Fruit fly (Drosophila melanogaster) whole organism, embryonic: Measurements from ENCODE around the gene CG13031.

Experiments
- Atf6 ChIP-seq: fragments of 200-800 bp; sonication (Bioruptor generic); IDR thresholded peaks from 2 replicates; pipeline ENCODE4 v1.3.6; 2022; ENCODE audit warnings: missing biosample characterization, missing genetic modification characterization
- BtbVII ChIP-seq: fragments of 200-800 bp; sonication (Bioruptor generic); optimal IDR thresholded peaks from 3 replicates; lab custom pipeline; 2017; ENCODE audit warnings: missing biosample characterization, mild to moderate bottlenecking, missing genetic modification characterization
- Bteb2 ChIP-seq: fragments of 200-800 bp; sonication (Bioruptor generic); optimal IDR thresholded peaks from 2 replicates; lab custom pipeline; 2016; ENCODE audit warnings: missing biosample characterization, missing genetic modification characterization
- CG11504 ChIP-seq: fragments of 200-800 bp; sonication (Bioruptor generic); optimal IDR thresholded peaks from 3 replicates; lab custom pipeline; 2019; ENCODE audit warnings: missing biosample characterization, mild to moderate bottlenecking, missing genetic modification characterization, moderate library complexity
- CG12071 ChIP-seq: fragments of 200-800 bp; sonication (Bioruptor generic); optimal IDR thresholded peaks from 3 replicates; lab custom pipeline; 2018; ENCODE audit warnings: missing biosample characterization, mild to moderate bottlenecking, missing genetic modification characterization
- CG13296 ChIP-seq: fragments of 200-800 bp; sonication (Bioruptor generic); optimal IDR thresholded peaks from 3 replicates; lab custom pipeline; 2018; ENCODE audit warnings: missing biosample characterization, mild to moderate bottlenecking, missing genetic modification characterization
- CG14014 ChIP-seq: fragments of 200-800 bp; sonication (Bioruptor generic); IDR thresholded peaks from 2 replicates; pipeline ENCODE4 v1.3.6; 2022; ENCODE audit warnings: missing biosample characterization, missing genetic modification characterization
- CG15514 ChIP-seq: fragments of 200-800 bp; sonication (Bioruptor generic); optimal IDR thresholded peaks from 3 replicates; lab custom pipeline; 2017; ENCODE audit warnings: missing biosample characterization, missing genetic modification characterization, mild to moderate bottlenecking, moderate library complexity, missing genetic modification reagents
- CG15696 ChIP-seq: fragments of 200-800 bp; sonication (Bioruptor generic); optimal IDR thresholded peaks from 2 replicates; lab custom pipeline; 2019; ENCODE audit warnings: missing biosample characterization, mild to moderate bottlenecking, missing genetic modification characterization, moderate library complexity
- CG16813 ChIP-seq: fragments of 200-800 bp; sonication (Bioruptor generic); IDR thresholded peaks from 3 replicates; pipeline ENCODE4 v1.3.6; 2022; ENCODE audit warnings: missing biosample characterization, missing genetic modification characterization; ENCODE audit not compliant: partially characterized antibody
- CG17612 ChIP-seq: fragments of 200-800 bp; sonication (Bioruptor generic); IDR thresholded peaks from 2 replicates; pipeline ENCODE4 v1.3.6; 2022; ENCODE audit warnings: missing biosample characterization, missing genetic modification characterization
- CG2678 ChIP-seq: fragments of 200-800 bp; sonication (Bioruptor generic); optimal IDR thresholded peaks from 3 replicates; lab custom pipeline; 2019; ENCODE audit warnings: missing biosample characterization, mild to moderate bottlenecking, missing genetic modification characterization, moderate library complexity
- CG43689 ChIP-seq: fragments of 200-800 bp; sonication (Bioruptor generic); IDR thresholded peaks from 2 replicates; pipeline ENCODE4 v1.3.6; 2022; ENCODE audit warnings: missing biosample characterization, missing genetic modification characterization
- CG4730 ChIP-seq: fragments of 200-800 bp; sonication (Bioruptor generic); IDR thresholded peaks from 2 replicates; pipeline ENCODE4 v1.3.6; 2022; ENCODE audit warnings: missing biosample characterization, missing genetic modification characterization
- CG4820 ChIP-seq: fragments of 200-800 bp; sonication (Bioruptor generic); optimal IDR thresholded peaks from 3 replicates; lab custom pipeline; 2016; ENCODE audit warnings: missing biosample characterization, missing genetic modification characterization
- CG6175 ChIP-seq: fragments of 200-800 bp; sonication (Bioruptor generic); IDR thresholded peaks from 3 replicates; pipeline ENCODE4 v1.3.6; 2022; ENCODE audit warnings: missing biosample characterization, missing genetic modification characterization
- CG8281 ChIP-seq: fragments of 200-800 bp; sonication (Bioruptor generic); optimal IDR thresholded peaks from 2 replicates; lab custom pipeline; 2018; ENCODE audit warnings: missing biosample characterization, mild to moderate bottlenecking, missing genetic modification characterization, moderate library complexity
- Chrac-16 ChIP-seq: fragments of 200-800 bp; sonication (Bioruptor generic); optimal IDR thresholded peaks from 3 replicates; lab custom pipeline; 2016; ENCODE audit warnings: missing biosample characterization, missing genetic modification characterization
- Dip3 ChIP-seq: fragments of 200-800 bp; sonication (Bioruptor generic); optimal IDR thresholded peaks from 3 replicates; lab custom pipeline; 2016; ENCODE audit warnings: missing biosample characterization, missing genetic modification characterization
- Nf-YA ChIP-seq: fragments of 200-800 bp; sonication (Bioruptor generic); IDR thresholded peaks from 2 replicates; pipeline ENCODE4 v1.3.6; 2022; ENCODE audit warnings: missing biosample characterization, missing genetic modification characterization
- Nf-YB ChIP-seq: fragments of 200-800 bp; sonication (Bioruptor generic); optimal IDR thresholded peaks from 3 replicates; lab custom pipeline; 2019; ENCODE audit warnings: missing biosample characterization, mild to moderate bottlenecking, missing genetic modification characterization, moderate library complexity
- Nf-YC ChIP-seq: fragments of 200-800 bp; optimal IDR thresholded peaks from 3 replicates; lab custom pipeline; 2019; ENCODE audit warnings: missing biosample characterization, mild to moderate bottlenecking, missing genetic modification characterization, moderate library complexity
- NfI ChIP-seq: fragments of 200-800 bp; sonication (Bioruptor generic); optimal IDR thresholded peaks from 3 replicates; lab custom pipeline; 2018; ENCODE audit warnings: missing biosample characterization, mild to moderate bottlenecking, missing genetic modification characterization, moderate library complexity
- Opbp ChIP-seq: fragments of 200-800 bp; sonication (Bioruptor generic); IDR thresholded peaks from 3 replicates; pipeline ENCODE4 v1.3.6; 2022; ENCODE audit warnings: missing biosample characterization, missing genetic modification characterization; ENCODE audit not compliant: partially characterized antibody
- Rfx ChIP-seq: fragments of 200-800 bp; sonication (Bioruptor generic); IDR thresholded peaks from 2 replicates; pipeline ENCODE4 v1.3.6; 2022; ENCODE audit warnings: missing biosample characterization, missing genetic modification characterization
- Six4 ChIP-seq: fragments of 200-800 bp; sonication (Bioruptor generic); optimal IDR thresholded peaks from 2 replicates; lab custom pipeline; 2016; ENCODE audit warnings: missing biosample characterization, missing genetic modification characterization
- Spps ChIP-seq: fragments of 200-800 bp; sonication (Bioruptor generic); optimal IDR thresholded peaks from 2 replicates; lab custom pipeline; 2018; ENCODE audit warnings: missing biosample characterization, mild to moderate bottlenecking, missing genetic modification characterization
- Xrp1 ChIP-seq: fragments of 200-800 bp; sonication (Bioruptor generic); IDR thresholded peaks from 2 replicates; pipeline ENCODE4 v1.3.6; 2022; ENCODE audit warnings: missing biosample characterization, missing genetic modification characterization
- ab ChIP-seq: fragments of 200-800 bp; sonication (Bioruptor generic); optimal IDR thresholded peaks from 2 replicates; lab custom pipeline; 2016; ENCODE audit warnings: missing biosample characterization, missing genetic modification characterization
- ato ChIP-seq: fragments of 200-800 bp; sonication (Bioruptor generic); IDR thresholded peaks from 2 replicates; pipeline ENCODE4 v1.3.6; 2022; ENCODE audit warnings: missing biosample characterization, missing genetic modification characterization; ENCODE audit not compliant: partially characterized antibody
- az2 ChIP-seq: fragments of 200-800 bp; sonication (Bioruptor generic); optimal IDR thresholded peaks from 3 replicates; lab custom pipeline; 2016; ENCODE audit warnings: missing biosample characterization, missing genetic modification characterization
- bbx ChIP-seq: fragments of 200-800 bp; sonication (Bioruptor generic); IDR thresholded peaks from 2 replicates; pipeline ENCODE4 v1.3.6; 2022; ENCODE audit warnings: missing biosample characterization, missing genetic modification characterization; ENCODE audit not compliant: partially characterized antibody
- bowl ChIP-seq: fragments of 200-800 bp; sonication (Bioruptor generic); IDR thresholded peaks from 2 replicates; pipeline ENCODE4 v1.3.6; 2022; ENCODE audit warnings: missing biosample characterization, missing genetic modification characterization
- btn ChIP-seq: fragments of 200-800 bp; sonication (Bioruptor generic); optimal IDR thresholded peaks from 2 replicates; lab custom pipeline; 2016; ENCODE audit warnings: missing biosample characterization, missing genetic modification characterization
- dan ChIP-seq: fragments of 200-800 bp; sonication (Bioruptor generic); IDR thresholded peaks from 2 replicates; pipeline ENCODE4 v1.3.6; 2022; ENCODE audit warnings: missing biosample characterization, missing genetic modification characterization
- dimm ChIP-seq: fragments of 200-800 bp; sonication (Bioruptor generic); IDR thresholded peaks from 2 replicates; pipeline ENCODE4 v1.3.6; 2022; ENCODE audit warnings: missing biosample characterization, missing genetic modification characterization
- fd96Cb ChIP-seq: fragments of 200-800 bp; sonication (Bioruptor generic); optimal IDR thresholded peaks from 2 replicates; lab custom pipeline; 2018; ENCODE audit warnings: missing biosample characterization, mild to moderate bottlenecking, missing genetic modification characterization, moderate library complexity
- ftz-f1 ChIP-seq: fragments of 200-800 bp; sonication (Bioruptor generic); optimal IDR thresholded peaks from 2 replicates; lab custom pipeline; 2016; ENCODE audit warnings: missing biosample characterization, missing genetic modification characterization
- gsb ChIP-seq: fragments of 200-800 bp; sonication (Bioruptor generic); IDR thresholded peaks from 2 replicates; pipeline ENCODE4 v1.3.6; 2022; ENCODE audit warnings: missing biosample characterization, missing genetic modification characterization
- kah ChIP-seq: fragments of 200-800 bp; sonication (Bioruptor generic); optimal IDR thresholded peaks from 2 replicates; lab custom pipeline; 2018; ENCODE audit warnings: missing biosample characterization, mild to moderate bottlenecking, missing genetic modification characterization
- nmo ChIP-seq: fragments of 200-800 bp; sonication (Bioruptor generic); optimal IDR thresholded peaks from 2 replicates; lab custom pipeline; 2018; ENCODE audit warnings: missing biosample characterization, mild to moderate bottlenecking, missing genetic modification characterization, moderate library complexity
- pita ChIP-seq: fragments of 200-800 bp; sonication (Bioruptor generic); optimal IDR thresholded peaks from 2 replicates; lab custom pipeline; 2017; ENCODE audit warnings: missing biosample characterization, mild to moderate bottlenecking, missing genetic modification characterization
- prd ChIP-seq, 3 experiments: fragments of >200 bp in 2 of 3; fragments of 200-800 bp in 1 of 3; sonication (Bioruptor generic) in 1 of 3; optimal IDR thresholded peaks in 2 of 3; IDR thresholded peaks in 1 of 3; 2 replicates in 2 of 3; 3 replicates in 1 of 3; pipeline versions ENCODE4 v1.3.6 to Lab custom; 2017 to 2022; ENCODE audit warnings: missing biosample characterization in 1 of 3, missing genetic modification characterization in 1 of 3
- sens ChIP-seq: fragments of 200-800 bp; sonication (Bioruptor generic); peaks from one replicate; lab custom pipeline; 2016; ENCODE audit warnings: missing biosample characterization, missing genetic modification characterization
- seq ChIP-seq: fragments of 200-800 bp; sonication (Bioruptor generic); IDR thresholded peaks from 2 replicates; pipeline ENCODE4 v1.3.6; 2022; ENCODE audit warnings: missing biosample characterization, missing genetic modification characterization
- sima ChIP-seq: fragments of 200-800 bp; sonication (Bioruptor generic); optimal IDR thresholded peaks from 2 replicates; lab custom pipeline; 2016; ENCODE audit warnings: missing biosample characterization, missing genetic modification characterization
- sug ChIP-seq: fragments of 200-800 bp; optimal IDR thresholded peaks from 2 replicates; lab custom pipeline; 2019; ENCODE audit warnings: missing biosample characterization, mild to moderate bottlenecking, missing genetic modification characterization, moderate library complexity
- toy ChIP-seq: fragments of 200-800 bp; sonication (Bioruptor generic); IDR thresholded peaks from 2 replicates; pipeline ENCODE4 v1.3.6; 2022; ENCODE audit warnings: missing biosample characterization, missing genetic modification characterization
- z ChIP-seq: fragments of 200-800 bp; sonication (Bioruptor generic); IDR thresholded peaks from 3 replicates; pipeline ENCODE4 v1.3.6; 2022; ENCODE audit warnings: missing biosample characterization, missing genetic modification characterization
- zen2 ChIP-seq: fragments of 200-800 bp; sonication (Bioruptor generic); IDR thresholded peaks from 3 replicates; pipeline ENCODE4 v1.3.6; 2022; ENCODE audit warnings: missing biosample characterization, missing genetic modification characterization; ENCODE audit not compliant: partially characterized antibody
- zfh1 ChIP-seq: fragments of 200-800 bp; sonication (Bioruptor generic); IDR thresholded peaks from 3 replicates; pipeline ENCODE4 v1.3.6; 2022; ENCODE audit warnings: missing biosample characterization, missing genetic modification characterization

The CG13031 gene

DNA sequence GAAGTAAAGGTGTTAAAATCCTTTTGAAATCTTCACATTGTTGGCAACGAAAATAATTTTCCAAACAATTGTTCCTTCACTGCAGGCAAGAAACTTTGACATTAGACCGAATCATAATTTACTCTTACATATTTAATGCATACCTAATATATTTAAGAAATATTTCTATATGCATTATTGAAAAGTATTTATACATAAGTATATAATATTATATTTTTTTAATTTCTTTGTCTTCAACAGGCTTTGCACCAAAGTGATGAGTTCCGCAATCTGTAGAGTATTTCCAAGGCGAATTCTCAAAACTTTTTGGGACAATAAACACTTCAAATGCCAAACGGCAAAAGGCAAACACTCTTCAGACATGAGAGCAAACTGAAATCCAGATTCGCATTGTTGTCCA is 27.6 kb upstream of the CG13031 start (continued):
- TF ChIP-seq Nf-YC (tag; lab: Kevin White, UChicago) (no peak), z (GFP tag; lab: Robert Waterston, UW) (no peak), NfI (no peak), dimm (no peak), bbx (GFP tag; lab: Robert Waterston, UW) (no peak), ab (no peak), CG16813 (no peak), nmo (GFP tag; lab: Kevin White, UChicago) (peak; percentile 53), Rfx (GFP tag; lab: Robert Waterston, UW) (peak; percentile 34; the same call in 1 of the 2 replicates), CG11504 (tag; lab: Kevin White, UChicago) (peak; percentile 73), CG17612 (GFP tag; lab: Robert Waterston, UW) (no peak), Spps (tag; lab: Kevin White, UChicago) (no peak), CG2678 (tag; lab: Kevin White, UChicago) (peak; percentile 67), CG4730 (GFP tag; lab: Robert Waterston, UW) (0 out of 2 replicates have a peak, but pooled peaks have one; percentile 29), ftz-f1 (GFP tag; lab: Kevin White, UChicago) (no peak), CG4820 (GFP tag; lab: Kevin White, UChicago) (no peak), prd (optimal IDR thresholded peaks at IDR 0.05; lab: Kevin White, UChicago) (no peak), prd (GFP tag; IDR thresholded peaks at IDR 0.05; lab: Robert Waterston, UW) (peak; percentile 52; the same call in 1 of the 3 replicates), Atf6 (GFP tag; lab: Robert Waterston, UW) (peak; percentile 43; the same call in 1 of the 2 replicates), btn (GFP tag; lab: Kevin White, UChicago) (no peak), Nf-YB (GFP tag; lab: Kevin White, UChicago) (no peak), seq (0 out of 2 replicates have a peak, but pooled peaks have one; percentile 22), dan (GFP tag; lab: Robert Waterston, UW) (no peak), Dip3 (GFP tag; lab: Kevin White, UChicago) (no peak), Six4 (GFP tag; lab: Kevin White, UChicago) (no peak), CG8281 (no peak), Chrac-16 (GFP tag; lab: Kevin White, UChicago) (no peak), zen2 (no peak), sima (GFP tag; lab: Kevin White, UChicago) (no peak), Bteb2 (no peak), zfh1 (peak; percentile 43; the same call in 1 of the 3 replicates), Xrp1 (peak; percentile 69), Nf-YA (GFP tag; lab: Robert Waterston, UW) (peak; percentile 40; the same call in 1 of the 2 replicates), fd96Cb (peak; percentile 57), pita (GFP tag; lab: Kevin White, UChicago) (no peak), bowl (GFP tag; lab: Robert Waterston, UW) (no peak), ato (GFP tag; lab: Robert Waterston, UW) (no peak), CG13296 (peak; percentile 46), CG43689 (GFP tag; lab: Robert Waterston, UW) (peak; percentile 35; the same call in 1 of the 2 replicates), gsb (GFP tag; lab: Robert Waterston, UW) (no peak), Opbp (GFP tag; lab: Robert Waterston, UW) (no peak), kah (GFP tag; lab: Kevin White, UChicago) (no peak), CG6175 (GFP tag; lab: Robert Waterston, UW) (no peak), BtbVII (GFP tag; lab: Kevin White, UChicago) (peak; percentile 7), CG15514 (GFP tag; lab: Kevin White, UChicago) (no peak), sug (tag; lab: Kevin White, UChicago) (no peak), toy (GFP tag; lab: Robert Waterston, UW) (no peak), CG12071 (GFP tag; lab: Kevin White, UChicago) (no peak), CG15696 (no peak), az2 (peak; percentile 35), CG14014 (GFP tag; lab: Robert Waterston, UW) (peak; percentile 38; the same call in 1 of the 2 replicates), sens (GFP tag; lab: Kevin White, UChicago) (no peak)
